Worm (Caenorhabditis elegans): ENCODE results near the gene ctbp-1.

DNA sequence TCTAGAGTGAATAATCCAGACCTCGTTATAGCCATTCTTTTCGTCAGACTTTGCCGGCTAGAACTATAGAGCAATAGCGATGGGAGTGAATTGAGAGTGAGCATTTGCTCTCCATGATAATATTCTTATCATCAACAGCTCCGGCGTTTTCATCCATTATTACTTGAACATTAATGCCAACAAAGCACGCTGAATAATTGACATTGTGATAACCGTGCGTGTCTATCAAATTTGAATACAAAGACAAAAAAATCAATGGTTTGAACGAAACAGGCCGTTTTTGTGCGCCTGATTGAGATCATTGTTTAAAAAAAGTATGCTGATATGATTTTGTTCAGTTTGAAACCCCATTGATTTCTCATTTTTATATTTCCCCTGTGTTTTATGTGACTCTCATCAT is 22.9 kb upstream of the ctbp-1 start, which contains the start of gene dct-11:
- TF ChIP-seq nhr-237 (tag; optimal IDR thresholded peaks at IDR 0.05), result no peak
- no peak for TF ChIP-seq unc-62 (GFP tag; optimal IDR thresholded peaks at IDR 0.05)
- TF ChIP-seq blmp-1 (tag; optimal IDR thresholded peaks at IDR 0.05), result no peak
- no peak for TF ChIP-seq ceh-39 (tag; optimal IDR thresholded peaks at IDR 0.05)
- no peak for TF ChIP-seq cnd-1 (tag; optimal IDR thresholded peaks at IDR 0.05)
- TF ChIP-seq elt-3 (tag; optimal IDR thresholded peaks at IDR 0.05), result no peak
- no peak for TF ChIP-seq flh-1 (GFP tag; optimal IDR thresholded peaks at IDR 0.05)
- no peak for TF ChIP-seq unc-120 (tag; optimal IDR thresholded peaks at IDR 0.05; ENCODE audit: poor library complexity, severe bottlenecking)
- TF ChIP-seq M03D4.4 (tag; optimal IDR thresholded peaks at IDR 0.05), result no peak
